Worm (Caenorhabditis elegans): ENCODE results near the gene C54E10.6.

DNA sequence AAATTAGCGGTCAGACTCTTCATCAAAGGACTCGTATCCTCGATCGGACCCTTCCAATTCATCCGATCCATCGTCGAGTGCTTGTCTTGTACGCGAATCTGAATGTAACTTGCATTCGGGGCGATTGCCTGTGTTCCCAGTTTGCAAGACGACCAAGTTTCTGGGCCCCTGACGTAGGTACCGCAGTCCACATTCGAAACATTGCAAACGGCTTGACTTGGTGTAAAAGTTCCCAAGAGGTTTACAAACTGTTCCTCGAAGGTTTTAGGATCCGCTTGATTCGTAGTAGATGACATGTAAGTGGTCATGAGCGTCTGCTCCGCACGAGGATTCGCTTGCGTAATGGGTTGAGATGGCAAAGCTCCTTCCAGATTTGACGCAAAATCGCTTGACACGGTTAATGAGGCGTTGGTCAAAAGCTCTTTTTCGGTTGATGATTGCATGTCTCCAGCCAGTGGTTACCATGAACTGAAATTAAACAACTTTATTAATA, 32.2 kb downstream of the C54E10.6 start, which contains the start of gene Y17D7B.4:
- no peak for TF ChIP-seq unc-62 (GFP tag; optimal IDR thresholded peaks at IDR 0.05)
- no peak for TF ChIP-seq madf-3 (GFP tag; IDR thresholded peaks at IDR 0.05)
- no peak for TF ChIP-seq attf-3 (GFP tag; conservative IDR thresholded peaks at IDR 0.05)
- no peak for TF ChIP-seq unc-130 (GFP tag; optimal IDR thresholded peaks at IDR 0.05)
- TF ChIP-seq dox-1 (GFP tag; IDR thresholded peaks at IDR 0.05), result no peak
- TF ChIP-seq ztf-25 (GFP tag; IDR thresholded peaks at IDR 0.05), result no peak
- TF ChIP-seq hmg-1.2 (GFP tag; IDR thresholded peaks at IDR 0.05), result no peak
- TF ChIP-seq nhr-90 (tag; optimal IDR thresholded peaks at IDR 0.05), result no peak
- no peak for TF ChIP-seq Y53F4B.3 (GFP tag; IDR thresholded peaks at IDR 0.05)
- no peak for TF ChIP-seq T26A5.8 (tag; optimal IDR thresholded peaks at IDR 0.05)
- TF ChIP-seq lsl-1 (GFP tag; optimal IDR thresholded peaks at IDR 0.05), result no peak
- no peak for TF ChIP-seq hrde-1 (tag; optimal IDR thresholded peaks at IDR 0.05; ENCODE audit: borderline replicate concordance)

Measured in whole organism, young adult.